Fruit fly (Drosophila melanogaster): Measurements from ENCODE around the gene CG5377.

Gene CG5377

DNA sequence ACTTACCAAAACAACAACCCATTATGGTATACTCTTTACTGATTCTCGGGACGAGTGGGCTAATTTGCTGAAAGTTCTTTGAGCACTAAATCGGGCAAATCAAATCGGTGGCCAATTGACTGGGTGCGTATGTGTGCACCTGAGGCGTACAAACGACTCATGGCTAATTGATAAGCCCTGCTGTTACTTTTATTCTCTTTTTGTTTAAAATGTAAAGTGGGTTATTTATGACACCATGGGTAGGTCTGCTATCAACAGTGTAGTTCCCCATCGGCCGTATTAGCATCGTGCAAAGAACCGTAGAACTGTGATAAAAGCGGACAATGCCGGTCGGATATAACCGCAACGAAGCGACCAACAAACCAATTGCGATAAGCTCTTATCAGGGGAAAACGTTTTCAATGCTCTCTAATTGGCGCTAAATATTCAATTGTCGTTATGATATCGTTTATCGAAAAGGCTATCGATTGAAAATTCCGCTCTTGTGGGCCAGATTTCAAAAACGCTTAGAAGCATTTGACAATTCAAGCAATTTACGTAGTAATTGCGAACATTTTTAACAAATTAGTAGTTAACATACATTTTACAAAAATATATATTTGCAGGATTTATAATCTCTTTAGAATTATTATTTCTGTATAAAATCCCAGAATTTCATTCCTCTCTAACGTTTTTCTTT is 20.6 kb downstream of the CG5377 start, which contains the start of gene CG34288:
Gene CG34288, minus strand, starts transcription at position 69 of the 679 bp plus-strand sequence.
- TF ChIP-seq psq (optimal IDR thresholded peaks at IDR 0.05) (no peak), CG8478 (optimal IDR thresholded peaks at IDR 0.05) (no peak), EcR (GFP tag; optimal IDR thresholded peaks at IDR 0.05) (no peak)

- TF ChIP-seq pan (optimal IDR thresholded peaks at IDR 0.05) (no peak), CG8478 (optimal IDR thresholded peaks at IDR 0.05) (no peak), EcR (GFP tag; optimal IDR thresholded peaks at IDR 0.05) (no peak), psq (optimal IDR thresholded peaks at IDR 0.05) (no peak), usp (GFP tag; optimal IDR thresholded peaks at IDR 0.05) (no peak)
Observed at dm6 chr3R:22446493-22446892, 21.5 kb downstream of the CG5377 start, which contains the start of gene CG12499. CG12499 (minus strand) TSS chr3R:22446587.

DNA sequence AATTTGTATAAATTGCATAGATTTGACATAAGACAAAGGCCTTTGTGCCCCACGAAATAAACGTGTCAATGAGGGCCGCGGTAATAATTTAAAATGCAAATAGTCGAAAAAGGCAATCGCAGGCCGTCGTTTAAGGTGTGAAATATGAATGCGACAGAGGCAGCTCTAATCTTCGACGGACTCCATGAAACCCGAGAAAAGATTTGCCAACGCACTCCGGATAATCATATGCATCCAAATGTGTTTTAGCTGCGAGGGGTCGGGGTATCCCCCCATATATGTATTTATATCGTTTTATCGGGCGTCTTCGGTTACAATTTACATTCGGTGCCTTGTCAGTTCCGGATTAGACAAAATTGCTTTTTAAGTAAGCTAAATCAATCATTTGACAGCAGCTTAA is 29.7 kb downstream of the CG5377 start:
- TF ChIP-seq usp (GFP tag; optimal IDR thresholded peaks at IDR 0.05) = no peak
- TF ChIP-seq EcR (GFP tag; optimal IDR thresholded peaks at IDR 0.05) = no peak
- no peak for TF ChIP-seq pan (optimal IDR thresholded peaks at IDR 0.05)
- no peak for TF ChIP-seq psq (optimal IDR thresholded peaks at IDR 0.05)

- no peak for TF ChIP-seq pan (optimal IDR thresholded peaks at IDR 0.05)
- no peak for TF ChIP-seq EcR (GFP tag; optimal IDR thresholded peaks at IDR 0.05)
- no peak for TF ChIP-seq Dll (optimal IDR thresholded peaks at IDR 0.05)
- TF ChIP-seq usp (GFP tag; optimal IDR thresholded peaks at IDR 0.05) = no peak
- no peak for TF ChIP-seq CG8478 (optimal IDR thresholded peaks at IDR 0.05)
- no peak for TF ChIP-seq psq (optimal IDR thresholded peaks at IDR 0.05)
Observed at dm6 chr3R:22436050-22436449, 31.9 kb downstream of the CG5377 start, which contains the start of gene CG13847. CG13847 (minus strand) TSS chr3R:22436150.

dm6 chr3R:22432200-22432804 is 35.7 kb downstream of the CG5377 start:
- TF ChIP-seq psq (optimal IDR thresholded peaks at IDR 0.05) = no peak
- TF ChIP-seq CG8478 (optimal IDR thresholded peaks at IDR 0.05) = no peak
- TF ChIP-seq pan (optimal IDR thresholded peaks at IDR 0.05) = no peak
- no peak for TF ChIP-seq EcR (GFP tag; optimal IDR thresholded peaks at IDR 0.05)
- TF ChIP-seq usp (GFP tag; optimal IDR thresholded peaks at IDR 0.05) = no peak
- TF ChIP-seq Dll (optimal IDR thresholded peaks at IDR 0.05) = no peak

dm6 chr3R:22424602-22425190 is 43.3 kb downstream of the CG5377 start, which contains the start of gene pinta:
pinta (minus strand) TSS chr3R:22424929.
- TF ChIP-seq psq (optimal IDR thresholded peaks at IDR 0.05) (no peak), pan (optimal IDR thresholded peaks at IDR 0.05) (no peak), usp (GFP tag; optimal IDR thresholded peaks at IDR 0.05) (no peak), EcR (GFP tag; optimal IDR thresholded peaks at IDR 0.05) (no peak)

DNA sequence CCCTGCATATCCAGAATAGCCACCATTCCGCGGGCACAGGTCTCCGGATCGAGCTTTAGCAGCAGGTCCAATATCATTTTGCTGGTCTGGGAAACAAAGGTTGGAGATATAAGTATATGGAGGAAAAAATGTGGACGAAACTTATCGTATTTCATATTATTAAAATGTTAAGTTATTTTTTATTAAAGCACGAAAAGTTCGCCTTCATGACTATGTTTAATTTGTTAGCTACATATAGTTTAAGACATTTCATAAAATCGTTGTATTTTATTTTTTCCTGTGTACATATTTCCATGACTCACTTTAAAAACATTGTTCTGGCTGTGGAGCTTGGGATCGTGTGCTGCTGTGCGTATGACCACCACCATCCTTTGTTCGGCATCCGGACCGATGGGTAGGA is 44.0 kb downstream of the CG5377 start:
- TF ChIP-seq CG8478 (optimal IDR thresholded peaks at IDR 0.05) (no peak), usp (GFP tag; optimal IDR thresholded peaks at IDR 0.05) (no peak), pan (optimal IDR thresholded peaks at IDR 0.05) (no peak), psq (optimal IDR thresholded peaks at IDR 0.05) (no peak), EcR (GFP tag; optimal IDR thresholded peaks at IDR 0.05) (no peak), Dll (optimal IDR thresholded peaks at IDR 0.05) (no peak)

- TF ChIP-seq CG8478 (optimal IDR thresholded peaks at IDR 0.05) (no peak), Dll (optimal IDR thresholded peaks at IDR 0.05) (no peak), EcR (GFP tag; optimal IDR thresholded peaks at IDR 0.05) (no peak), pan (optimal IDR thresholded peaks at IDR 0.05) (no peak), psq (optimal IDR thresholded peaks at IDR 0.05) (no peak), usp (GFP tag; optimal IDR thresholded peaks at IDR 0.05) (no peak)
Observed at dm6 chr3R:22421618-22422017, 46.3 kb downstream of the CG5377 start.

DNA sequence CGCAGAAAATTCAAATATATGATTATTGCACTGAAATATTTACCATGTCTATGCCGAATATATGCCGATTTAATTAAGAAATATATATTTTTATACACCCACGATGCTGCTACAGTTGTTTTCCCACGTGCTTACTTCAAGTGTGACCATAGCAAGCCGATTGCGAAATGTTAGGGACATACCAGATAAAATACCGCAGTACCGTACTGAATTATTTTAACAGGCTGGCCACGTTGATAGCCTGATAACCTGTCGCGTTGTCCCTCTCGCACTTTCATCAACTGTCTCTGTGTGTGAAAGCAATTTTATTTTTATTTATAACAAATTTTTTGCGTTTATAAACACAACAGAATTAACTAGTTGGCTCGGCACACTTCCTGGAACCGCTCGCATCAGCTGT is 47.0 kb downstream of the CG5377 start, which contains the start of the genes Nop56 and mats:
Gene Nop56, minus strand, starts transcription at position 158 of the 400 bp plus-strand sequence.
Gene mats, plus strand, starts transcription at position 251 of the 400 bp plus-strand sequence.
- TF ChIP-seq Dll (optimal IDR thresholded peaks at IDR 0.05) (no peak), pan (optimal IDR thresholded peaks at IDR 0.05) (no peak), psq (optimal IDR thresholded peaks at IDR 0.05) (no peak), EcR (GFP tag; optimal IDR thresholded peaks at IDR 0.05) (no peak), usp (GFP tag; optimal IDR thresholded peaks at IDR 0.05) (no peak), CG8478 (optimal IDR thresholded peaks at IDR 0.05) (no peak)

Data from whole organism.